Worm (Caenorhabditis elegans): ENCODE results near the gene F10A3.11.

- no peak for TF ChIP-seq lin-11 (tag; optimal IDR thresholded peaks at IDR 0.05)
- no peak for TF ChIP-seq pha-2 (tag; optimal IDR thresholded peaks at IDR 0.05)
- no peak for TF ChIP-seq pag-3 (tag; optimal IDR thresholded peaks at IDR 0.05; ENCODE audit: borderline replicate concordance)
- TF ChIP-seq nhr-232 (tag; optimal IDR thresholded peaks at IDR 0.05): no peak
- TF ChIP-seq rnt-1 (tag; optimal IDR thresholded peaks at IDR 0.05): no peak
- no peak for TF ChIP-seq hlh-8 (tag; optimal IDR thresholded peaks at IDR 0.05)
- no peak for TF ChIP-seq ama-1 (optimal IDR thresholded peaks at IDR 0.05)
- TF ChIP-seq dmd-4 (tag; optimal IDR thresholded peaks at IDR 0.05; ENCODE audit: borderline replicate concordance): no peak
- TF ChIP-seq hlh-30 (tag; optimal IDR thresholded peaks at IDR 0.05; ENCODE audit: insufficient read depth): no peak
- TF ChIP-seq ttx-3 (tag; optimal IDR thresholded peaks at IDR 0.05): no peak
- no peak for TF ChIP-seq nfya-1 (tag; optimal IDR thresholded peaks at IDR 0.05)
- TF ChIP-seq ceh-48 (tag; optimal IDR thresholded peaks at IDR 0.05): no peak
Observed at ce11 chrV:16129116-16129515, 33.4 kb upstream of the F10A3.11 start.
